Worm (Caenorhabditis elegans) whole organism, late embryonic: Measurements from ENCODE around the gene F46C5.7.

Source experiments
- ceh-31 ChIP-seq: sonication (generic microtip); optimal IDR thresholded peaks from 2 replicates; lab custom pipeline; 2016; ENCODE audit warnings: missing genetic modification characterization, missing compliant biosample characterization
- fkh-6 ChIP-seq: sonication (generic microtip); optimal IDR thresholded peaks from 2 replicates; lab custom pipeline; 2016; ENCODE audit warnings: missing genetic modification characterization, missing compliant biosample characterization
- pha-4 ChIP-seq: fragments of 150-350 bp; optimal IDR thresholded peaks from 2 replicates; lab custom pipeline; 2018; ENCODE audit warnings: missing biosample characterization, missing genetic modification reagents, missing genetic modification characterization
- ttx-3 ChIP-seq: sonication (generic microtip); optimal IDR thresholded peaks from 2 replicates; lab custom pipeline; 2016; ENCODE audit warnings: missing genetic modification reagents, missing genetic modification characterization, missing compliant biosample characterization

DNA sequence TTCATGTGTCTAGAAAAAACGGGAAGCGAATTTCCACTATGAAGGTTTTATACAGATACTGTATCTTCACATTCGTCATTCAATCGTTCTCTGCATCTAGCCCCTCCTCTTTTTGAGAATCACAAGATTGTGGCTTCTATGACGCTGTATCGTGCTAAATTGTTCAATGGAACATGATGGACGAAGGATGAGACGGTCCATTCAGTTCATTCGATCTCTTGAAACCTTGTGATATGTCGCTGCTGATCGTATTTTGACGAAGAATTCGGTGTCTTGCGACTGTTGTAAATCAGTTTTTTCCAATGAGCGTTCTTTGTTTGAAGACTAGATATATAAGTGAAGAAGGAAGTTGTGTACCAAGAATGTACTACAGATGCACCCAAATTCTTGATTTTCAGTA, 25.5 kb upstream of the F46C5.7 start:
- no peak for TF ChIP-seq ttx-3
- TF ChIP-seq pha-4 (tag; lab: Kevin White, UChicago) = no peak
- no peak for TF ChIP-seq ceh-31
- no peak for TF ChIP-seq fkh-6 (tag; lab: Kevin White, UChicago)
